Worm (Caenorhabditis elegans): ENCODE results near the gene ZK180.6.

The ZK180.6 gene

ce11 chrIV:4511259-4511890 is 13.5 kb downstream of the ZK180.6 start, which contains the start of the genes rfth-1 and ZK180.8 (continued):
- TF ChIP-seq hsf-1 (GFP tag; IDR thresholded peaks at IDR 0.05) (0 out of 2 replicates have a peak, but pooled peaks have one; percentile 31), B0019.2 (GFP tag; conservative IDR thresholded peaks at IDR 0.05) (no peak), repo-1 (tag; optimal IDR thresholded peaks at IDR 0.05) (peak; percentile 61), nhr-80 (tag; optimal IDR thresholded peaks at IDR 0.05) (peak; percentile 36), rcor-1 (GFP tag; IDR thresholded peaks at IDR 0.05) (no peak), F33H1.4 (GFP tag; IDR thresholded peaks at IDR 0.05) (no peak), lin-26 (GFP tag; IDR thresholded peaks at IDR 0.05) (0 out of 2 replicates have a peak, but pooled peaks have one; percentile 22), hlh-12 (tag; optimal IDR thresholded peaks at IDR 0.05) (no peak), mcd-1 (GFP tag; IDR thresholded peaks at IDR 0.05) (peak; percentile 21; the same call in 1 of the 2 replicates), egl-18 (GFP tag; IDR thresholded peaks at IDR 0.05) (no peak), Y53G8AR.9 (GFP tag; conservative IDR thresholded peaks at IDR 0.05) (peak; percentile 62; the same call in 1 of the 2 replicates), F57C9.4 (tag; optimal IDR thresholded peaks at IDR 0.05) (no peak), Y95B8A.8 (GFP tag; IDR thresholded peaks at IDR 0.05) (no peak), ztf-26 (tag; optimal IDR thresholded peaks at IDR 0.05) (no peak), aptf-2 (GFP tag; conservative IDR thresholded peaks at IDR 0.05) (no peak), mel-28 (tag; optimal IDR thresholded peaks at IDR 0.05; ENCODE audit: borderline replicate concordance) (no peak), zfh-2 (GFP tag; conservative IDR thresholded peaks at IDR 0.05) (no peak), snpc-3.4 (tag; optimal IDR thresholded peaks at IDR 0.05) (no peak), F52B5.7 (tag; optimal IDR thresholded peaks at IDR 0.05) (no peak), Y53F4B.3 (GFP tag; IDR thresholded peaks at IDR 0.05) (no peak), F39B2.1 (GFP tag; IDR thresholded peaks at IDR 0.05) (0 out of 2 replicates have a peak, but pooled peaks have one; percentile 57), pbrm-1 (GFP tag; IDR thresholded peaks at IDR 0.05) (0 out of 2 replicates have a peak, but pooled peaks have one; percentile 29), nfyb-1 (GFP tag; IDR thresholded peaks at IDR 0.05) (peak; percentile 47; the same call in 1 of the 2 replicates), madf-6 (GFP tag; IDR thresholded peaks at IDR 0.05) (peak; percentile 48), nhr-27 (tag; optimal IDR thresholded peaks at IDR 0.05) (no peak), let-607 (tag; optimal IDR thresholded peaks at IDR 0.05) (no peak), let-526 (GFP tag; IDR thresholded peaks at IDR 0.05) (no peak), ztf-25 (GFP tag; IDR thresholded peaks at IDR 0.05) (no peak), hlh-26 (GFP tag; conservative IDR thresholded peaks at IDR 0.05) (no peak), hmg-1.2 (GFP tag; IDR thresholded peaks at IDR 0.05) (peak; percentile 39), dpff-1 (tag; optimal IDR thresholded peaks at IDR 0.05) (no peak), athp-1 (tag; optimal IDR thresholded peaks at IDR 0.05) (no peak), lin-40 (tag; optimal IDR thresholded peaks at IDR 0.05) (no peak), F49E8.2 (tag; optimal IDR thresholded peaks at IDR 0.05; ENCODE audit: insufficient read depth) (peak; percentile 28), tbx-9 (tag; optimal IDR thresholded peaks at IDR 0.05; ENCODE audit: borderline replicate concordance) (no peak), atf-7 (tag; optimal IDR thresholded peaks at IDR 0.05) (no peak), rec-8 (tag; optimal IDR thresholded peaks at IDR 0.05) (no peak), ztf-3 (GFP tag; optimal IDR thresholded peaks at IDR 0.05) (no peak), F10E7.11 (tag; optimal IDR thresholded peaks at IDR 0.05) (no peak), lin-35 (GFP tag; optimal IDR thresholded peaks at IDR 0.05) (peak in 1 of 3 experiments; percentile 17), ZK185.1 (tag; optimal IDR thresholded peaks at IDR 0.05; ENCODE audit: poor library complexity, severe bottlenecking) (no peak), B0336.3 (GFP tag; IDR thresholded peaks at IDR 0.05) (peak; percentile 50; the same call in 1 of the 2 replicates), cebp-1 (GFP tag; IDR thresholded peaks at IDR 0.05) (no peak), cebp-1 (tag; optimal IDR thresholded peaks at IDR 0.05) (peak; percentile 23), lag-1 (GFP tag; IDR thresholded peaks at IDR 0.05) (no peak), bed-1 (GFP tag; IDR thresholded peaks at IDR 0.05) (no peak), dox-1 (GFP tag; IDR thresholded peaks at IDR 0.05) (no peak)

Data from whole organism, young adult.